Fruit fly (Drosophila melanogaster): ENCODE measurements around the gene mRpL44.

The mRpL44 gene

dm6 chr3R:5483488-5484109 lies 13.2 kb upstream of the mRpL44 start, which contains the start of gene ksr (continued):
- TF ChIP-seq CG30020 (tag; optimal IDR thresholded peaks at IDR 0.05) (peak; percentile 70), CG13894 (tag; optimal IDR thresholded peaks at IDR 0.05) (no peak), NfI (GFP tag; optimal IDR thresholded peaks at IDR 0.05) (no peak), cas (GFP tag; IDR thresholded peaks at IDR 0.05) (no peak), mam (GFP tag; optimal IDR thresholded peaks at IDR 0.05) (no peak), Dp (GFP tag; optimal IDR thresholded peaks at IDR 0.05) (no peak), YL-1 (GFP tag; optimal IDR thresholded peaks at IDR 0.05) (peak; percentile 86), Ets65A (GFP tag) (peak; percentile 84), btn (GFP tag; optimal IDR thresholded peaks at IDR 0.05) (no peak), sc (optimal IDR thresholded peaks at IDR 0.05) (no peak), sc (GFP tag; optimal IDR thresholded peaks at IDR 0.05) (no peak), H15 (GFP tag; IDR thresholded peaks at IDR 0.05) (no peak), grn (GFP tag; optimal IDR thresholded peaks at IDR 0.05) (no peak), bbx (GFP tag; IDR thresholded peaks at IDR 0.05; ENCODE audit: partially characterized antibody) (no peak; the same call in 1 of the 2 replicates), nau (GFP tag; optimal IDR thresholded peaks at IDR 0.05) (no peak), nerfin-1 (tag; optimal IDR thresholded peaks at IDR 0.05) (peak; percentile 81), Stat92E (GFP tag; optimal IDR thresholded peaks at IDR 0.05) (peak in 1 of 3 experiments; percentile 9), CG3407 (GFP tag; optimal IDR thresholded peaks at IDR 0.05) (no peak), Opbp (GFP tag; IDR thresholded peaks at IDR 0.05; ENCODE audit: partially characterized antibody) (0 out of 3 replicates have a peak, but pooled peaks have one; percentile 28), zen2 (GFP tag; IDR thresholded peaks at IDR 0.05; ENCODE audit: partially characterized antibody) (no peak), D19B (GFP tag; optimal IDR thresholded peaks at IDR 0.05) (no peak), esg (GFP tag; conservative IDR thresholded peaks at IDR 0.05) (no peak), sima (GFP tag; optimal IDR thresholded peaks at IDR 0.05) (no peak), CG17361 (GFP tag; IDR thresholded peaks at IDR 0.05) (no peak; the same call in 2 of the 3 replicates), hb (GFP tag; IDR thresholded peaks at IDR 0.05; ENCODE audit: partially characterized antibody) (0 out of 3 replicates have a peak, but pooled peaks have one; percentile 17), CG7745 (tag; optimal IDR thresholded peaks at IDR 0.05) (no peak), p53 (GFP tag; optimal IDR thresholded peaks at IDR 0.05) (no peak), CG13424 (tag; optimal IDR thresholded peaks at IDR 0.05) (peak; percentile 33), Sry-β (GFP tag; optimal IDR thresholded peaks at IDR 0.05) (no peak), CG4282 (GFP tag; optimal IDR thresholded peaks at IDR 0.05) (no peak), CG1647 (GFP tag; optimal IDR thresholded peaks at IDR 0.05) (no peak), CG14050 (GFP tag; IDR thresholded peaks at IDR 0.05) (peak; percentile 16; the same call in 1 of the 3 replicates), wor (GFP tag; IDR thresholded peaks at IDR 0.05) (no peak), CG12942 (GFP tag; optimal IDR thresholded peaks at IDR 0.05) (no peak), dmrt11E (tag; optimal IDR thresholded peaks at IDR 0.05) (peak; percentile 50), Abd-B (GFP tag; optimal IDR thresholded peaks at IDR 0.05) (no peak), MTF-1 (GFP tag; optimal IDR thresholded peaks at IDR 0.05; ENCODE audit: borderline replicate concordance) (no peak), zen (tag; optimal IDR thresholded peaks at IDR 0.05) (no peak), CG10267 (tag; optimal IDR thresholded peaks at IDR 0.05) (peak; percentile 74), jigr1 (GFP tag; IDR thresholded peaks at IDR 0.05) (no peak), fd3F (GFP tag; optimal IDR thresholded peaks at IDR 0.05) (no peak), ara (GFP tag; IDR thresholded peaks at IDR 0.05) (no peak), Hr3 (GFP tag; optimal IDR thresholded peaks at IDR 0.05) (peak; percentile 0), ken (GFP tag; IDR thresholded peaks at IDR 0.05) (no peak), Fer1 (GFP tag; optimal IDR thresholded peaks at IDR 0.05) (peak; percentile 28), sob (GFP tag; IDR thresholded peaks at IDR 0.05) (no peak), ham (GFP tag; IDR thresholded peaks at IDR 0.05) (no peak), CG17385 (GFP tag; optimal IDR thresholded peaks at IDR 0.05) (no peak), gcm (GFP tag; optimal IDR thresholded peaks at IDR 0.05) (no peak), Sox102F (GFP tag; optimal IDR thresholded peaks at IDR 0.05) (no peak)

Data from whole organism, embryonic.